Worm (Caenorhabditis elegans) whole organism, L4 larva: ENCODE measurements around the gene inx-18.

Source experiments
- F49E8.2 ChIP-seq: sonication (generic microtip); optimal IDR thresholded peaks from 2 replicates; lab custom pipeline; 2016; ENCODE audit warnings: missing compliant biosample characterization, mild to moderate bottlenecking, missing genetic modification characterization, borderline replicate concordance
- Y48G9A.11 ChIP-seq: fragments of 200-800 bp; sonication (Bioruptor generic); IDR thresholded peaks from 2 replicates; pipeline ENCODE4 v1.3.6; 2022; ENCODE audit warnings: missing genetic modification reagents, missing genetic modification characterization, missing compliant biosample characterization
- ZK337.2 ChIP-seq: fragments of 200-800 bp; sonication (Bioruptor generic); IDR thresholded peaks from 2 replicates; pipeline ENCODE4 v1.3.6; 2022; ENCODE audit warnings: missing genetic modification reagents, missing genetic modification characterization, missing compliant biosample characterization
- ceh-62 ChIP-seq: sonication (generic microtip); optimal IDR thresholded peaks from 2 replicates; lab custom pipeline; 2017; ENCODE audit warnings: missing biosample characterization, missing genetic modification characterization
- ces-1 ChIP-seq: fragments of 150-350 bp; sonication (generic microtip); optimal IDR thresholded peaks from 4 replicates; lab custom pipeline; 2014; ENCODE audit warnings: missing biosample characterization, missing genetic modification reagents, missing genetic modification characterization
- cey-2 ChIP-seq: sonication (generic microtip); optimal IDR thresholded peaks from 3 replicates; lab custom pipeline; 2017; ENCODE audit warnings: missing genetic modification characterization, mild to moderate bottlenecking, missing compliant biosample characterization, antibody characterized with exemption, borderline replicate concordance; ENCODE audit not compliant: insufficient read depth
- daf-12 ChIP-seq: fragments of 150-350 bp; optimal IDR thresholded peaks from 2 replicates; lab custom pipeline; 2014; ENCODE audit warnings: missing biosample characterization, missing genetic modification reagents, missing genetic modification characterization
- daf-16 ChIP-seq, 3 experiments: sonication (generic microtip); optimal IDR thresholded peaks; 2 replicates each; lab custom pipeline; 2016 to 2017; ENCODE audit warnings: missing genetic modification characterization in 3 of 3, missing genetic modification reagents in 3 of 3, mild to moderate bottlenecking in 2 of 3, missing compliant biosample characterization in 2 of 3, missing biosample characterization in 1 of 3, moderate library complexity in 1 of 3
- daf-19 ChIP-seq: fragments of 200-800 bp; sonication (Bioruptor generic); conservative IDR thresholded peaks from 2 replicates; pipeline ENCODE4 v1.3.6; 2022; ENCODE audit warnings: missing genetic modification characterization, missing compliant biosample characterization
- dmd-6 ChIP-seq: fragments of 200-800 bp; sonication (Bioruptor generic); IDR thresholded peaks from 2 replicates; pipeline ENCODE4 v1.3.6; 2022; ENCODE audit warnings: missing genetic modification reagents, missing genetic modification characterization, missing compliant biosample characterization
- egl-43 ChIP-seq: fragments of 200-800 bp; sonication (Bioruptor generic); IDR thresholded peaks from 2 replicates; pipeline ENCODE4 v1.3.6; 2022; ENCODE audit warnings: missing genetic modification reagents, missing genetic modification characterization, missing compliant biosample characterization
- gei-8 ChIP-seq: fragments of 200-800 bp; sonication (Bioruptor generic); optimal IDR thresholded peaks from 2 replicates; lab custom pipeline; 2018; ENCODE audit warnings: mild to moderate bottlenecking, missing genetic modification characterization, missing compliant biosample characterization
- hif-1 ChIP-seq, 2 experiments: sonication (generic microtip); optimal IDR thresholded peaks; 2 replicates each; lab custom pipeline; 2016 to 2017; ENCODE audit warnings: missing compliant biosample characterization in 2 of 2, missing genetic modification characterization in 2 of 2, missing genetic modification reagents in 2 of 2, missing genotype in 2 of 2, mild to moderate bottlenecking in 1 of 2
- lim-7 ChIP-seq: fragments of 200-800 bp; sonication (Bioruptor generic); IDR thresholded peaks from 2 replicates; pipeline ENCODE4 v1.3.6; 2022; ENCODE audit warnings: missing genetic modification characterization, missing compliant biosample characterization
- lin-1 ChIP-seq: fragments of 200-800 bp; sonication (Bioruptor generic); IDR thresholded peaks from 2 replicates; pipeline ENCODE4 v1.3.6; 2022; ENCODE audit warnings: missing genetic modification reagents, missing genetic modification characterization, missing compliant biosample characterization
- lin-15B ChIP-seq: fragments of 150-350 bp; sonication (generic microtip); optimal IDR thresholded peaks from 3 replicates; lab custom pipeline; 2014; ENCODE audit warnings: missing biosample characterization, missing genetic modification characterization
- mdl-1 ChIP-seq, 2 experiments: fragments of 150-350 bp in 1 of 2; sonication (generic microtip) in 1 of 2; optimal IDR thresholded peaks; 2 replicates each; lab custom pipeline; 2014 to 2017; ENCODE audit warnings: missing biosample characterization in 2 of 2, missing genetic modification characterization in 2 of 2
- mdt-29 ChIP-seq: fragments of 200-800 bp; sonication (Bioruptor generic); IDR thresholded peaks from 2 replicates; pipeline ENCODE4 v1.3.6; 2022; ENCODE audit warnings: missing genetic modification reagents, missing genetic modification characterization, missing compliant biosample characterization
- mxl-3 ChIP-seq: fragments of 200-800 bp; sonication (Bioruptor generic); optimal IDR thresholded peaks from 2 replicates; lab custom pipeline; 2018; ENCODE audit warnings: mild to moderate bottlenecking, missing genetic modification characterization, missing compliant biosample characterization
- nhr-102 ChIP-seq: sonication (generic microtip); optimal IDR thresholded peaks from 2 replicates; lab custom pipeline; 2016; ENCODE audit warnings: mild to moderate bottlenecking, missing genetic modification characterization, moderate library complexity, missing compliant biosample characterization
- nhr-111 ChIP-seq: fragments of 200-800 bp; sonication (Bioruptor generic); optimal IDR thresholded peaks from 2 replicates; lab custom pipeline; 2018; ENCODE audit warnings: mild to moderate bottlenecking, missing genetic modification characterization, missing compliant biosample characterization
- nhr-237 ChIP-seq: sonication (generic microtip); optimal IDR thresholded peaks from 2 replicates; lab custom pipeline; 2017; ENCODE audit warnings: missing biosample characterization, missing genetic modification characterization
- nhr-41 ChIP-seq: fragments of 200-800 bp; sonication (Bioruptor generic); IDR thresholded peaks from 2 replicates; pipeline ENCODE4 v1.3.6; 2022; ENCODE audit warnings: missing genetic modification reagents, missing genetic modification characterization, missing compliant biosample characterization
- nhr-6 ChIP-seq: fragments of 150-350 bp; optimal IDR thresholded peaks from 2 replicates; lab custom pipeline; 2014; ENCODE audit warnings: missing biosample characterization, missing genetic modification characterization
- nhr-77 ChIP-seq: fragments of 150-350 bp; optimal IDR thresholded peaks from 2 replicates; lab custom pipeline; 2014; ENCODE audit warnings: missing biosample characterization, missing genetic modification characterization
- pha-4 ChIP-seq, 2 experiments: fragments of 150-350 bp in 1 of 2; fragments of 200-800 bp in 1 of 2; sonication (Bioruptor generic) in 1 of 2; IDR thresholded peaks in 1 of 2; optimal IDR thresholded peaks in 1 of 2; 2 replicates each; pipeline versions ENCODE4 v1.3.6 to Lab custom; 2014 to 2022; ENCODE audit warnings: missing genetic modification characterization in 2 of 2, missing genetic modification reagents in 2 of 2, missing biosample characterization in 1 of 2, missing compliant biosample characterization in 1 of 2
- pqm-1 ChIP-seq: sonication (generic microtip); optimal IDR thresholded peaks from 2 replicates; lab custom pipeline; 2017; ENCODE audit warnings: missing biosample characterization, missing genetic modification characterization
- rbr-2 ChIP-seq: sonication (generic microtip); optimal IDR thresholded peaks from 2 replicates; lab custom pipeline; 2016; ENCODE audit warnings: missing genotype, missing genetic modification characterization, missing compliant biosample characterization
- sdz-12 ChIP-seq: fragments of 200-800 bp; sonication (Bioruptor generic); optimal IDR thresholded peaks from 2 replicates; lab custom pipeline; 2018; ENCODE audit warnings: mild to moderate bottlenecking, missing genetic modification characterization, missing compliant biosample characterization
- set-16 ChIP-seq: fragments of 200-800 bp; sonication (Bioruptor generic); IDR thresholded peaks from 2 replicates; pipeline ENCODE4 v1.3.6; 2022; ENCODE audit warnings: missing genetic modification reagents, missing genetic modification characterization, missing compliant biosample characterization
- vab-7 ChIP-seq: fragments of 200-800 bp; sonication (Bioruptor generic); IDR thresholded peaks from 2 replicates; pipeline ENCODE4 v1.3.6; 2022; ENCODE audit warnings: missing genetic modification reagents, missing genetic modification characterization, missing compliant biosample characterization
- zfp-3 ChIP-seq: fragments of 200-800 bp; sonication (Bioruptor generic); conservative IDR thresholded peaks from 2 replicates; pipeline ENCODE4 v1.3.6; 2022; ENCODE audit warnings: missing genetic modification reagents, missing genetic modification characterization, missing compliant biosample characterization
- zip-2 ChIP-seq: fragments of 150-350 bp; optimal IDR thresholded peaks from 2 replicates; lab custom pipeline; 2014; ENCODE audit warnings: missing biosample characterization, missing genetic modification characterization

The inx-18 gene

DNA sequence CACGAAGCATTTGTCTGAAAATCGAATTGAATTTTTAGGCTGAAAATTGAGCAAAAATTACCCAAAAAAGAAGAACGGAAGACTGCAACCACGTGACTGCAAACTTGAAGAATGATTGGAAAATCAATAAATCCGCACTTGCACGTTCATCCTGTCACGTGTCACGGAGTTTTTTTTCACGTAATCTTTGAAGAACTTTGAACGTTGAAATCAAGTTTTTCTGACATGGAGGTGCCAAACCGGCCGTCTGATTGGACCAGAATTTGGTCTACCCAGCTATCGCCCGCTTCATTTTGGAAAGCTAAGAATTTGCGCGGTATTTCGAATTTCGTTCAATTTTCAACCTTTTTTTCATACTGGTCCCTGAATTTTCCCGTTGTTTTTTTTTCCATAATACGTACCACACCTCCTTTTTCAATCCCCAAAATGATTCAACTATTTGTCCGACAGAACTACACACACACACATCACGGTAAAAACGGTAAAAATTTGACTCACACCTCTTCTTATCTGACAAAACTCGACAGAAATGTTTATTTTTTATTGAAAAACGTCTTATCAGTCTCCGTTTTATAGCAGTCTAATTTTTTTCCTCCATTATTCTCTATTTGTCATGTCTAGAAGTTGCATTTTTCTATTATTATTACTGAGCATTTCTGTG is 9.7 kb upstream of the inx-18 start, which contains the start of the genes C18H7.7 and C18H7.11:
Gene C18H7.7 (minus strand): TSS at position 101 of the 661 bp plus-strand sequence.
Gene C18H7.11 (plus strand): TSS at position 611 of the 661 bp plus-strand sequence.
- no peak for TF ChIP-seq mxl-3 (GFP tag; lab: Kevin White, UChicago)
- no peak for TF ChIP-seq daf-16 (GFP tag; optimal IDR thresholded peaks at IDR 0.05; lab: Kevin White, UChicago)
- peak; percentile 31 for TF ChIP-seq daf-16 (tag; optimal IDR thresholded peaks at IDR 0.05; lab: Kevin White, UChicago)
- TF ChIP-seq dmd-6 (GFP tag; lab: Robert Waterston, UW) = peak; percentile 27; the same call in 1 of the 2 replicates

DNA sequence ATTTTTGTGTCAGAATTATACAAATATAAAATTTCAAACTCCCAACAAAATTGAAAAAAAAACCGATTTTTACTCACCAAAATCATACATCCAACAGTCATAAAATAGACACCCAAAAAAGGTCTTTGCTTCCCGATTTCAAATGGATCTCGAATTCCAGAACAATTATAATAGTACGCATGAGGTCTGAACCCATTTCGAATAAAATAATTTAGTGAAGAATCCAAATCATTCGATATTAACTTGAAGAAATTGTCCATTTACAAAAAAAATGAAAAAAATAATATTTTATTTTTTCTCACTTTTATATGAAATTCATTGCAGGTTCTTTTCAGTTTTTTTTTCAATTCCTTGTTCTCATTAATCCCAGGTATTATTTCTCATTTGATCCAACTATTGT is 4.6 kb upstream of the inx-18 start, which contains the start of gene srt-59:
Gene srt-59 (minus strand): TSS at position 101 of the 400 bp plus-strand sequence.
- no peak for TF ChIP-seq nhr-41 (GFP tag; lab: Robert Waterston, UW)
- TF ChIP-seq pqm-1 (tag; lab: Kevin White, UChicago) = no peak
- no peak for TF ChIP-seq daf-19 (GFP tag; lab: Robert Waterston, UW)
- no peak for TF ChIP-seq daf-12 (tag; lab: Kevin White, UChicago)
- TF ChIP-seq cey-2 (tag; lab: Kevin White, UChicago) = no peak

DNA sequence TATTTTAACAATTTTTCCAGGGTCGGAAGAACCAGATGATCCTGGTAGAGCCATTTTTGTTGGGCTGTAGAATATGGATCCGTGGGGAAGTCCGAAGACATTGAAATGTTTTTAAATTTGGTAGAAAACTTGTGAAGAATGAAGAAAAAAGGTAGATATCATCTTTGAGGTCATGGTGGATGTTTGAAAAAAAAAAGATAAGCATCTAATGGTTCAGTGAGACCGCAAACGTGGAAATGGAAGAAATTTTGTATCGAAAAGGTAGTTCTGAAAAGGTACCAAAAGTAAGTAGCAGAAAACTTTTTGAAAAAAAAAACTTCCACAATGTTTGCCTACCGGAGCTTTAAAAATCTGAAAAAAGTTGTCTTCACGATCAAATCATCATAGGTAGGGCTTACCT is 2.6 kb upstream of the inx-18 start, which contains the start of gene prmt-4:
Gene prmt-4 (minus strand): TSS at position 101 of the 400 bp plus-strand sequence.
- TF ChIP-seq nhr-111 (GFP tag; lab: Kevin White, UChicago) (no peak), F49E8.2 (tag; lab: Kevin White, UChicago) (no peak)

DNA sequence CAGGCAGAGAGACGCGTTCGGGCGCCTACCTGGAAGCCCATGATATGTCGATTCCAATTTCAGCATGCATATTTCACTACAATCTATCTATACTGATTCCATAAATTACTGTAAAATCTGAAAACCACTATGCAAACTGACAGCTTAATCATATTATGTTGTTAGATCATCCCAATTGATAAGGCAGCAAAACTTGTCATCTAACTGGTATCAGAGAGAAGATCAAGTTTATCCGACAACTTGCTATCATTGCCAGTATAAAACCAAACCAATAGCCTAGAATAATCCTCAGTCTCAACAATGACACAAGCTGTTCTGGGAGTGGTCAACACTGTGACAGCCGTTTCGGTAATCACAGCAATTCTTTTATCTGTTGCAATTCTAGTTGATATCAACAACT is 2.0 kb upstream of the inx-18 start, which contains the start of gene col-102:
Gene col-102 (plus strand): TSS at position 301 of the 400 bp plus-strand sequence.
- TF ChIP-seq ces-1 = no peak
- no peak for TF ChIP-seq nhr-6
- no peak for TF ChIP-seq gei-8
- no peak for TF ChIP-seq mdt-29 (GFP tag; lab: Robert Waterston, UW)
- TF ChIP-seq nhr-77 (tag; lab: Kevin White, UChicago) = no peak
- TF ChIP-seq ZK337.2 (GFP tag; lab: Robert Waterston, UW) = no peak
- no peak for TF ChIP-seq ceh-62 (tag; lab: Kevin White, UChicago)
- no peak for TF ChIP-seq dmd-6 (GFP tag; lab: Robert Waterston, UW)

DNA sequence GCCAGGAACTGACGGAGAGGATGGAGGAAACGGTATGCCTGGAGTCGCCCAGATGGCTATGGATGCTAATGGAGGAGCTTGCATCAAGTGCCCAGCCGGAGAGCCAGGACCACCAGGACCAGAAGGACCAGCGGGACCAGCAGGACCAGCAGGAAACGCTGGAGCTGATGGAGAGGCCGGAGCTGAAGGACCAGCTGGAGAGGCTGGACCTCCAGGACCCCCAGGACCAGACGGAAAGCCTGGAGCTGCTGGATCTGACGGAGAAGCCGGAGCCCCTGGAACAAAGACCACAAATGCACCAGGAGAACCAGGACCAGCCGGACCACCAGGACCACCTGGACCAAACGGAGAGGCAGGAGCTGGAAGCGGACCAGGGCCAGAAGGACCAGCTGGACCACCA is 1.3 kb upstream of the inx-18 start:
- no peak for TF ChIP-seq nhr-237
- TF ChIP-seq lin-15B (tag; lab: Kevin White, UChicago) = no peak
- TF ChIP-seq zip-2 (tag; lab: Kevin White, UChicago) = no peak
- TF ChIP-seq set-16 (GFP tag; lab: Robert Waterston, UW) = peak; percentile 64

DNA sequence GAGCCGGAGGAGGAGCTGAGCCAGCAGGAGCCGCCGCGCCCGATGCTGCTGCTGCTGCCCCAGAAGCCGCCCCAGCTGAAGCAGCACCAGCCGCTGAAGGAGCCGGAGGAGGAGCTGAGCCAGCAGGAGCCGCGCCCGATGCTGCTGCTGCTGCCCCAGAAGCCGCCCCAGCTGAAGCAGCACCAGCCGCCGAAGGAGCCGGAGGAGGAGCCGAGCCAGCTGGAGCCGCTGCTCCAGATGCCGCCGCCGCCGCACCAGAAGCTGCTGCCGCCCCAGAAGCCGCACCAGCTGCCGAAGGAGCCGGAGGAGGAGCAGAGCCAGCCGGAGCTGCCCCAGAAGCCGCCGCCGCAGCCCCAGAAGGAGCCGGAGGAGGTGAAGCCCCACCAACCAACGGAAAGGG is 724 bp upstream of the inx-18 start:
- TF ChIP-seq ceh-62 (tag; lab: Kevin White, UChicago) = no peak
- 0 out of 2 replicates have a peak, but pooled peaks have one; percentile 28 for TF ChIP-seq nhr-41 (GFP tag; lab: Robert Waterston, UW)
- TF ChIP-seq vab-7 = no peak
- TF ChIP-seq zfp-3 (GFP tag; lab: Robert Waterston, UW) = no peak
- no peak for TF ChIP-seq mdl-1 (tag; optimal IDR thresholded peaks at IDR 0.05; lab: Kevin White, UChicago)
- TF ChIP-seq lin-1 (GFP tag; lab: Robert Waterston, UW) = no peak
- TF ChIP-seq pha-4 (GFP tag; IDR thresholded peaks at IDR 0.05; lab: Robert Waterston, UW) = peak; percentile 99; the same call in 1 of the 2 replicates
- no peak for TF ChIP-seq pha-4 (tag; optimal IDR thresholded peaks at IDR 0.05; lab: Kevin White, UChicago)
- TF ChIP-seq set-16 (GFP tag; lab: Robert Waterston, UW) = peak; percentile 99
- no peak for TF ChIP-seq sdz-12 (GFP tag; lab: Kevin White, UChicago)
- no peak for TF ChIP-seq rbr-2 (tag; lab: Kevin White, UChicago)
- TF ChIP-seq lim-7 = no peak
- 0 out of 2 replicates have a peak, but pooled peaks have one; percentile 47 for TF ChIP-seq egl-43 (GFP tag; lab: Robert Waterston, UW)
- no peak for TF ChIP-seq hif-1 (tag; optimal IDR thresholded peaks at IDR 0.05; lab: Kevin White, UChicago)
- TF ChIP-seq nhr-102 = no peak
- 0 out of 2 replicates have a peak, but pooled peaks have one; percentile 36 for TF ChIP-seq Y48G9A.11 (GFP tag; lab: Robert Waterston, UW)
